Fruit fly (Drosophila melanogaster): ENCODE results near the gene Lmpt.

Gene Lmpt

dm6 chr3L:16886179-16886930 is 21.3 kb downstream of the Lmpt start (continued):
- TF ChIP-seq pan (optimal IDR thresholded peaks at IDR 0.05): no peak
- TF ChIP-seq Hnf4 (GFP tag; optimal IDR thresholded peaks at IDR 0.05): peak; percentile 10
- no peak for TF ChIP-seq GATAd (GFP tag; optimal IDR thresholded peaks at IDR 0.05)
- peak; percentile 5 for TF ChIP-seq fru (GFP tag; optimal IDR thresholded peaks at IDR 0.05)
- no peak for TF ChIP-seq Mio (GFP tag; optimal IDR thresholded peaks at IDR 0.05)
- no peak for TF ChIP-seq Abd-B (GFP tag; optimal IDR thresholded peaks at IDR 0.05)
- peak; percentile 27 for TF ChIP-seq Sp1 (GFP tag; optimal IDR thresholded peaks at IDR 0.05)
- TF ChIP-seq Vsx2 (GFP tag; optimal IDR thresholded peaks at IDR 0.05; ENCODE audit: partially characterized antibody): no peak
- TF ChIP-seq brk (GFP tag; optimal IDR thresholded peaks at IDR 0.05): no peak
- TF ChIP-seq woc (GFP tag; optimal IDR thresholded peaks at IDR 0.05): no peak

dm6 chr3L:16887272-16887671 is 22.2 kb downstream of the Lmpt start:
- no peak for TF ChIP-seq pan (optimal IDR thresholded peaks at IDR 0.05)
- TF ChIP-seq CrebA (GFP tag; optimal IDR thresholded peaks at IDR 0.05; ENCODE audit: borderline replicate concordance): no peak
- TF ChIP-seq lola (GFP tag; optimal IDR thresholded peaks at IDR 0.05): no peak
- TF ChIP-seq usp (GFP tag; optimal IDR thresholded peaks at IDR 0.05): no peak
- no peak for TF ChIP-seq Hr78 (GFP tag; optimal IDR thresholded peaks at IDR 0.05)
- TF ChIP-seq HLH106 (tag; optimal IDR thresholded peaks at IDR 0.05): no peak
- no peak for TF ChIP-seq fru (GFP tag; optimal IDR thresholded peaks at IDR 0.05)
- TF ChIP-seq tai (GFP tag; optimal IDR thresholded peaks at IDR 0.05): no peak
- no peak for TF ChIP-seq foxo (GFP tag; optimal IDR thresholded peaks at IDR 0.05)
- no peak for TF ChIP-seq dmrt93B (GFP tag; optimal IDR thresholded peaks at IDR 0.05)
- TF ChIP-seq Sp1 (GFP tag; optimal IDR thresholded peaks at IDR 0.05): no peak

dm6 chr3L:16889545-16889944 is 24.4 kb downstream of the Lmpt start:
- TF ChIP-seq h (GFP tag; optimal IDR thresholded peaks at IDR 0.05) (peak; percentile 18), Hnf4 (GFP tag; optimal IDR thresholded peaks at IDR 0.05) (no peak)

dm6 chr3L:16890650-16891336 is 25.7 kb downstream of the Lmpt start:
- TF ChIP-seq OdsH (GFP tag; optimal IDR thresholded peaks at IDR 0.05) (peak; percentile 70), fru (GFP tag; optimal IDR thresholded peaks at IDR 0.05) (peak; percentile 79), Rel (GFP tag; optimal IDR thresholded peaks at IDR 0.05) (no peak), Rel (tag; optimal IDR thresholded peaks at IDR 0.05) (peak; percentile 24), Myc (optimal IDR thresholded peaks at IDR 0.05) (peak; percentile 49), Dfd (GFP tag; optimal IDR thresholded peaks at IDR 0.05) (no peak), woc (GFP tag; optimal IDR thresholded peaks at IDR 0.05) (peak; percentile 67), sage (GFP tag; optimal IDR thresholded peaks at IDR 0.05) (peak; percentile 7), CG9705 (GFP tag; optimal IDR thresholded peaks at IDR 0.05) (no peak), Hr78 (GFP tag; optimal IDR thresholded peaks at IDR 0.05) (no peak), Dif (GFP tag; optimal IDR thresholded peaks at IDR 0.05; ENCODE audit: partially characterized antibody) (peak; percentile 73), foxo (GFP tag; optimal IDR thresholded peaks at IDR 0.05) (peak in 1 of 2 experiments; percentile 85), h (GFP tag; optimal IDR thresholded peaks at IDR 0.05) (peak; percentile 81), CG32264 (GFP tag; optimal IDR thresholded peaks at IDR 0.05) (no peak), dmrt93B (GFP tag; optimal IDR thresholded peaks at IDR 0.05) (peak; percentile 37), sv (GFP tag; optimal IDR thresholded peaks at IDR 0.05) (peak; percentile 68), Hnf4 (GFP tag; optimal IDR thresholded peaks at IDR 0.05) (peak; percentile 71), HLH106 (tag; optimal IDR thresholded peaks at IDR 0.05) (peak; percentile 70), GATAd (GFP tag; optimal IDR thresholded peaks at IDR 0.05) (no peak), Hr83 (GFP tag; optimal IDR thresholded peaks at IDR 0.05; ENCODE audit: poor library complexity, severe bottlenecking) (peak; percentile 9), Sp1 (GFP tag; optimal IDR thresholded peaks at IDR 0.05) (peak; percentile 76), usp (GFP tag; optimal IDR thresholded peaks at IDR 0.05) (no peak), Vsx2 (GFP tag; optimal IDR thresholded peaks at IDR 0.05; ENCODE audit: partially characterized antibody) (peak; percentile 62), psq (GFP tag; optimal IDR thresholded peaks at IDR 0.05) (peak; percentile 64), rgr (GFP tag; optimal IDR thresholded peaks at IDR 0.05) (peak; percentile 81), CrebA (GFP tag; optimal IDR thresholded peaks at IDR 0.05; ENCODE audit: borderline replicate concordance) (no peak), ey (GFP tag; optimal IDR thresholded peaks at IDR 0.05) (peak; percentile 74), br (GFP tag; optimal IDR thresholded peaks at IDR 0.05) (peak; percentile 53), dl (GFP tag; optimal IDR thresholded peaks at IDR 0.05; ENCODE audit: insufficient read depth in 1 of 2, partially characterized antibody in 2 of 2) (peak in 1 of 2 experiments; percentile 24)

Measured in whole organism, wandering third instar larva.